Worm (Caenorhabditis elegans) whole organism, L1 larva: ENCODE results near the gene F14D2.7.

Experiments used
- F16B12.6 ChIP-seq: fragments of 150-350 bp; optimal IDR thresholded peaks from 2 replicates; lab custom pipeline; 2014; ENCODE audit warnings: missing biosample characterization, missing genetic modification characterization
- ama-1 ChIP-seq: fragments of 150-350 bp; optimal IDR thresholded peaks from 2 replicates; lab custom pipeline; 2014
- blmp-1 ChIP-seq: fragments of 150-350 bp; optimal IDR thresholded peaks from 2 replicates; lab custom pipeline; 2014; ENCODE audit warnings: missing biosample characterization, missing genetic modification characterization
- ceh-90 ChIP-seq: sonication (generic microtip); optimal IDR thresholded peaks from 2 replicates; lab custom pipeline; 2016; ENCODE audit warnings: missing genetic modification characterization, missing compliant biosample characterization
- fos-1 ChIP-seq: fragments of 150-350 bp; optimal IDR thresholded peaks from 2 replicates; lab custom pipeline; 2014; ENCODE audit warnings: missing biosample characterization, missing genetic modification characterization
- hlh-4 ChIP-seq: sonication (generic microtip); optimal IDR thresholded peaks from 2 replicates; lab custom pipeline; 2016; ENCODE audit warnings: mild to moderate bottlenecking, missing genetic modification characterization, missing compliant biosample characterization
- nhr-11 ChIP-seq: fragments of 150-350 bp; optimal IDR thresholded peaks from 2 replicates; lab custom pipeline; 2014; ENCODE audit warnings: missing biosample characterization, missing genetic modification characterization
- nhr-237 ChIP-seq: fragments of 150-350 bp; optimal IDR thresholded peaks from 2 replicates; lab custom pipeline; 2014; ENCODE audit warnings: missing biosample characterization, missing genetic modification characterization
- snpc-4 ChIP-seq: fragments of 150-350 bp; optimal IDR thresholded peaks from 2 replicates; lab custom pipeline; 2014; ENCODE audit warnings: missing biosample characterization, missing genetic modification characterization
- sox-4 ChIP-seq: sonication (generic microtip); optimal IDR thresholded peaks from 2 replicates; lab custom pipeline; 2016; ENCODE audit warnings: missing genetic modification characterization, missing compliant biosample characterization
- zag-1 ChIP-seq: fragments of 150-350 bp; optimal IDR thresholded peaks from 2 replicates; lab custom pipeline; 2014; ENCODE audit warnings: missing biosample characterization, missing genetic modification characterization
- ztf-11 ChIP-seq, 2 experiments: sonication (generic microtip); optimal IDR thresholded peaks; 2 replicates each; lab custom pipeline; 2016 to 2017; ENCODE audit warnings: missing genetic modification characterization in 2 of 2, missing biosample characterization in 1 of 2, missing compliant biosample characterization in 1 of 2

- TF ChIP-seq snpc-4 (tag; lab: Kevin White, UChicago) (no peak), sox-4 (tag; lab: Kevin White, UChicago) (no peak), F16B12.6 (no peak), ama-1 (lab: Kevin White, UChicago) (no peak), fos-1 (tag; lab: Kevin White, UChicago) (no peak), ceh-90 (no peak), hlh-4 (no peak), zag-1 (tag; lab: Kevin White, UChicago) (no peak), blmp-1 (tag; lab: Kevin White, UChicago) (no peak), nhr-11 (tag; lab: Kevin White, UChicago) (no peak), ztf-11 (tag; optimal IDR thresholded peaks at IDR 0.05; lab: Kevin White, UChicago) (no peak), nhr-237 (no peak)
These were observed 16.2 kb downstream of the F14D2.7 start, which contains the start of gene Y46D2A.1 for ce11 chrII:3322257-3322656.
